Worm (Caenorhabditis elegans) whole organism, young adult: ENCODE measurements around the gene F21H7.12.

Experiments used
- B0336.3 ChIP-seq: fragments of 200-800 bp; sonication (Bioruptor generic); IDR thresholded peaks from 2 replicates; pipeline ENCODE4 v1.3.6; 2022; ENCODE audit warnings: missing genetic modification characterization, missing compliant biosample characterization
- C06A6.2 ChIP-seq: fragments of 200-800 bp; sonication (Bioruptor generic); conservative IDR thresholded peaks from 2 replicates; pipeline ENCODE4 v1.3.6; 2022; ENCODE audit warnings: missing genetic modification characterization, missing compliant biosample characterization
- F33H1.4 ChIP-seq: fragments of 200-800 bp; sonication (Bioruptor generic); IDR thresholded peaks from 2 replicates; pipeline ENCODE4 v1.3.6; 2022; ENCODE audit warnings: missing genetic modification reagents, missing genetic modification characterization, missing compliant biosample characterization
- F52B5.7 ChIP-seq: sonication (generic microtip); optimal IDR thresholded peaks from 2 replicates; lab custom pipeline; 2016; ENCODE audit warnings: mild to moderate bottlenecking, missing genetic modification characterization, missing compliant biosample characterization
- F57C9.4 ChIP-seq: sonication (generic microtip); optimal IDR thresholded peaks from 2 replicates; lab custom pipeline; 2017; ENCODE audit warnings: mild to moderate bottlenecking, missing genetic modification characterization, missing compliant biosample characterization
- akir-1 ChIP-seq: fragments of 200-800 bp; sonication (Bioruptor generic); optimal IDR thresholded peaks from 2 replicates; lab custom pipeline; 2018; ENCODE audit warnings: mild to moderate bottlenecking, missing genetic modification characterization, moderate library complexity, missing compliant biosample characterization
- hsf-1 ChIP-seq: fragments of 200-800 bp; sonication (Bioruptor generic); IDR thresholded peaks from 2 replicates; pipeline ENCODE4 v1.3.6; 2022; ENCODE audit warnings: missing genetic modification reagents, missing genetic modification characterization, missing compliant biosample characterization
- let-607 ChIP-seq, 2 experiments: fragments of 200-800 bp in 1 of 2; sonication (Bioruptor generic) in 1 of 2; sonication (generic microtip) in 1 of 2; optimal IDR thresholded peaks; 2 replicates each; lab custom pipeline; 2016 to 2018; ENCODE audit warnings: mild to moderate bottlenecking in 2 of 2, missing compliant biosample characterization in 2 of 2, missing genetic modification characterization in 2 of 2, moderate library complexity in 2 of 2, missing genotype in 1 of 2
- rec-8 ChIP-seq, 2 experiments: sonication (generic microtip); optimal IDR thresholded peaks; 2 replicates each; lab custom pipeline; 2016; ENCODE audit warnings: mild to moderate bottlenecking in 2 of 2, missing genetic modification characterization in 2 of 2, missing genetic modification reagents in 2 of 2, missing genotype in 2 of 2, missing biosample characterization in 1 of 2, missing compliant biosample characterization in 1 of 2, moderate library complexity in 1 of 2
- sea-2 ChIP-seq: fragments of 200-800 bp; sonication (Bioruptor generic); IDR thresholded peaks from 2 replicates; pipeline ENCODE4 v1.3.6; 2022; ENCODE audit warnings: missing genetic modification characterization, missing compliant biosample characterization
- tlf-1 ChIP-seq: fragments of 200-800 bp; sonication (Bioruptor generic); optimal IDR thresholded peaks from 2 replicates; lab custom pipeline; 2018; ENCODE audit warnings: mild to moderate bottlenecking, missing genetic modification characterization, missing compliant biosample characterization
- unc-62 ChIP-seq: fragments of 150-350 bp; optimal IDR thresholded peaks from 2 replicates; lab custom pipeline; 2014; ENCODE audit warnings: missing biosample characterization, missing genetic modification reagents, missing genetic modification characterization
- xnd-1 ChIP-seq: sonication (generic microtip); optimal IDR thresholded peaks from 2 replicates; lab custom pipeline; 2016; ENCODE audit warnings: missing genotype, missing genetic modification reagents, missing genetic modification characterization, missing compliant biosample characterization

ce11 chrV:16218972-16219757, 10.8 kb upstream of the F21H7.12 start, which contains the start of gene glc-1:
- no peak for TF ChIP-seq hsf-1 (GFP tag; lab: Robert Waterston, UW)
- no peak for TF ChIP-seq sea-2 (GFP tag; lab: Robert Waterston, UW)
- TF ChIP-seq F52B5.7 (tag; lab: Kevin White, UChicago) = no peak
- TF ChIP-seq let-607 (tag; optimal IDR thresholded peaks at IDR 0.05; lab: Kevin White, UChicago) = no peak
- TF ChIP-seq xnd-1 (tag; lab: Kevin White, UChicago) = no peak
- TF ChIP-seq C06A6.2 (GFP tag; lab: Robert Waterston, UW) = no peak
- TF ChIP-seq tlf-1 (GFP tag; lab: Kevin White, UChicago) = no peak
- no peak for TF ChIP-seq akir-1 (GFP tag; lab: Kevin White, UChicago)
- no peak for TF ChIP-seq F57C9.4 (tag; lab: Kevin White, UChicago)
- TF ChIP-seq unc-62 (GFP tag; lab: Kevin White, UChicago) = no peak
- no peak for TF ChIP-seq rec-8 (tag; optimal IDR thresholded peaks at IDR 0.05; lab: Kevin White, UChicago)
- TF ChIP-seq F33H1.4 (GFP tag; lab: Robert Waterston, UW) = no peak
- TF ChIP-seq B0336.3 (GFP tag; lab: Robert Waterston, UW) = no peak
